Worm (Caenorhabditis elegans) whole organism, L4 larva: ENCODE data around the gene T03F6.6.

Experiments used
- Y5F2A.4 ChIP-seq: fragments of 200-800 bp; sonication (Bioruptor generic); optimal IDR thresholded peaks from 2 replicates; lab custom pipeline; 2018; ENCODE audit warnings: mild to moderate bottlenecking, missing genetic modification characterization, missing compliant biosample characterization
- lin-13 ChIP-seq: fragments of 150-350 bp; optimal IDR thresholded peaks from 2 replicates; lab custom pipeline; 2014; ENCODE audit warnings: missing biosample characterization, missing genetic modification reagents, missing genetic modification characterization
- mes-2 ChIP-seq: sonication (generic microtip); optimal IDR thresholded peaks from 2 replicates; lab custom pipeline; 2016; ENCODE audit warnings: missing genotype, mild to moderate bottlenecking, missing genetic modification characterization, missing compliant biosample characterization; ENCODE audit not compliant: poor library complexity, severe bottlenecking

DNA sequence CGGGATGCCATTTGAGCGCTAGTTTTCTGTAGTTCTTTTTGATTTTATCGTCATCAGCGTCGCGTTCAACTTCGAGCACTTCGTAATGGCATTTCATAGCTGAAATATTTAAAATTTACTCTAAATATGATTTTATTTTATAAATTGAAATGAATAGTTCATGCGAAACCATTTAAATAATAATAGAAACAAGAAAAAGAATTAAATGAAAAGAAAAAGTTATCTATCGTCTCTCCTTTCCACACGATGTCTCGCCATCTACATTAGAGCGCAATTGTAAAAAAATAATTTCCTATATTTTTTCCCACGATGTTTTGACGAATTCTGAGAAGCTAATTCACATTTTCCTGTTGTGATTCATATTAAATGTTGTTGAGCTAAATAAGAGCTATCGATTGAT is 13.1 kb upstream of the T03F6.6 start, which contains the start of gene dnj-17:
- TF ChIP-seq Y5F2A.4 (GFP tag; lab: Kevin White, UChicago), result no peak
- TF ChIP-seq mes-2 (tag; lab: Kevin White, UChicago), result no peak
- no peak for TF ChIP-seq lin-13 (GFP tag; lab: Kevin White, UChicago)
